Fruit fly (Drosophila melanogaster) whole organism, embryonic: ENCODE measurements around the gene Rab39.
A peak's percentile ranks its signal among the peaks of the same experiment; 100 is the strongest.

Experiments
- Awh ChIP-seq: fragments of 200-800 bp; sonication (Bioruptor generic); IDR thresholded peaks from 2 replicates; pipeline ENCODE4, ENCODE4 v1.3.6; 2022; ENCODE audit warnings: missing biosample characterization, missing genetic modification characterization
- CG10366 ChIP-seq: fragments of 200-800 bp; sonication (Bioruptor generic); IDR thresholded peaks from 2 replicates; pipeline ENCODE4 v1.3.6; 2022; ENCODE audit warnings: missing biosample characterization, missing genetic modification characterization
- CG12659 ChIP-seq: fragments of 200-800 bp; sonication (Bioruptor generic); optimal IDR thresholded peaks from 3 replicates; lab custom pipeline; 2017; ENCODE audit warnings: mild to moderate bottlenecking, missing biosample characterization, missing genetic modification reagents, missing genetic modification characterization
- CG13894 ChIP-seq: fragments of 200-800 bp; sonication (Bioruptor generic); optimal IDR thresholded peaks from 3 replicates; lab custom pipeline; 2018; ENCODE audit warnings: missing biosample characterization, mild to moderate bottlenecking, missing genetic modification characterization, moderate library complexity
- CG14050 ChIP-seq: fragments of 200-800 bp; sonication (Bioruptor generic); IDR thresholded peaks from 3 replicates; pipeline ENCODE4 v1.3.6; 2022; ENCODE audit warnings: missing biosample characterization, missing genetic modification characterization
- CG16813 ChIP-seq: fragments of 200-800 bp; sonication (Bioruptor generic); IDR thresholded peaks from 3 replicates; pipeline ENCODE4 v1.3.6; 2022; ENCODE audit warnings: missing biosample characterization, missing genetic modification characterization; ENCODE audit not compliant: partially characterized antibody
- CG16815 ChIP-seq: fragments of 200-800 bp; sonication (Bioruptor generic); optimal IDR thresholded peaks from 3 replicates; lab custom pipeline; 2017; ENCODE audit warnings: missing biosample characterization, mild to moderate bottlenecking, missing genetic modification characterization
- CG17361 ChIP-seq: fragments of 200-800 bp; sonication (Bioruptor generic); IDR thresholded peaks from 3 replicates; pipeline ENCODE4 v1.3.6; 2022; ENCODE audit warnings: missing biosample characterization, missing genetic modification characterization
- CG17912 ChIP-seq: fragments of 200-800 bp; sonication (Bioruptor generic); optimal IDR thresholded peaks from 2 replicates; lab custom pipeline; 2018; ENCODE audit warnings: missing biosample characterization, mild to moderate bottlenecking, missing genetic modification characterization
- CG2120 ChIP-seq: fragments of 200-800 bp; sonication (Bioruptor generic); optimal IDR thresholded peaks from 3 replicates; lab custom pipeline; 2016; ENCODE audit warnings: missing biosample characterization, missing genetic modification characterization
- CG2712 ChIP-seq: fragments of 200-800 bp; optimal IDR thresholded peaks from 3 replicates; lab custom pipeline; 2019; ENCODE audit warnings: missing biosample characterization, mild to moderate bottlenecking, missing genetic modification characterization, moderate library complexity
- CG3065 ChIP-seq: fragments of 200-800 bp; sonication (Bioruptor generic); optimal IDR thresholded peaks from 2 replicates; lab custom pipeline; 2016; ENCODE audit warnings: missing biosample characterization, missing genetic modification characterization
- CG31441 ChIP-seq: fragments of 200-800 bp; sonication (Bioruptor generic); IDR thresholded peaks from 2 replicates; pipeline ENCODE4 v1.3.6; 2022; ENCODE audit warnings: missing biosample characterization, missing genetic modification characterization
- CG34224 ChIP-seq: fragments of 200-800 bp; sonication (Bioruptor generic); IDR thresholded peaks from 3 replicates; pipeline ENCODE4 v1.3.6; 2022; ENCODE audit warnings: missing biosample characterization, missing genetic modification characterization; ENCODE audit not compliant: partially characterized antibody
- CG3838 ChIP-seq: fragments of 200-800 bp; sonication (Bioruptor generic); optimal IDR thresholded peaks from 3 replicates; lab custom pipeline; 2016; ENCODE audit warnings: missing biosample characterization, missing genetic modification characterization
- CG3847 ChIP-seq: fragments of 200-800 bp; sonication (Bioruptor generic); IDR thresholded peaks from 2 replicates; pipeline ENCODE4 v1.3.6; 2022; ENCODE audit warnings: missing biosample characterization, missing genetic modification characterization
- CG8290 ChIP-seq, 3 experiments: fragments of 200-800 bp; sonication (Bioruptor generic); optimal IDR thresholded peaks; 2 replicates each; lab custom pipeline; 2016 to 2019; ENCODE audit warnings: missing biosample characterization in 3 of 3, missing genetic modification characterization in 3 of 3, mild to moderate bottlenecking in 2 of 3, moderate library complexity in 1 of 3
- CG9215 ChIP-seq: fragments of 200-800 bp; sonication (Bioruptor generic); IDR thresholded peaks from 2 replicates; pipeline ENCODE4 v1.3.6; 2022; ENCODE audit warnings: missing biosample characterization, missing genetic modification characterization
- CG9609 ChIP-seq: fragments of 200-800 bp; sonication (Bioruptor generic); optimal IDR thresholded peaks from 3 replicates; lab custom pipeline; 2016; ENCODE audit warnings: missing biosample characterization, missing genetic modification characterization
- CkIIα-i1 ChIP-seq: fragments of 200-800 bp; sonication (Bioruptor generic); IDR thresholded peaks from 2 replicates; pipeline ENCODE4 v1.3.6; 2022; ENCODE audit warnings: missing biosample characterization, missing genetic modification characterization
- D19B ChIP-seq: fragments of 200-800 bp; sonication (Bioruptor generic); optimal IDR thresholded peaks from 2 replicates; lab custom pipeline; 2017; ENCODE audit warnings: missing biosample characterization, mild to moderate bottlenecking, missing genetic modification characterization
- Dip3 ChIP-seq: fragments of 200-800 bp; sonication (Bioruptor generic); optimal IDR thresholded peaks from 3 replicates; lab custom pipeline; 2016; ENCODE audit warnings: missing biosample characterization, missing genetic modification characterization
- Fer2 ChIP-seq: fragments of 200-800 bp; sonication (Bioruptor generic); optimal IDR thresholded peaks from 2 replicates; lab custom pipeline; 2018; ENCODE audit warnings: missing biosample characterization, mild to moderate bottlenecking, missing genetic modification characterization, moderate library complexity
- HmgZ ChIP-seq: fragments of 200-800 bp; sonication (Bioruptor generic); optimal IDR thresholded peaks from 2 replicates; lab custom pipeline; 2018; ENCODE audit warnings: missing biosample characterization, mild to moderate bottlenecking, missing genetic modification characterization
- Myb ChIP-seq: fragments of 200-800 bp; sonication (Bioruptor generic); optimal IDR thresholded peaks from 2 replicates; lab custom pipeline; 2016; ENCODE audit warnings: missing biosample characterization, missing genetic modification characterization
- Neu2 ChIP-seq: fragments of 200-800 bp; sonication (Bioruptor generic); optimal IDR thresholded peaks from 3 replicates; lab custom pipeline; 2016; ENCODE audit warnings: missing biosample characterization, missing genetic modification characterization, borderline replicate concordance
- Xrp1 ChIP-seq: fragments of 200-800 bp; sonication (Bioruptor generic); IDR thresholded peaks from 2 replicates; pipeline ENCODE4 v1.3.6; 2022; ENCODE audit warnings: missing biosample characterization, missing genetic modification characterization
- ase ChIP-seq: fragments of 200-800 bp; sonication (Bioruptor generic); IDR thresholded peaks from 3 replicates; pipeline ENCODE4 v1.3.6; 2022; ENCODE audit warnings: missing biosample characterization, missing genetic modification characterization
- ato ChIP-seq: fragments of 200-800 bp; sonication (Bioruptor generic); IDR thresholded peaks from 2 replicates; pipeline ENCODE4 v1.3.6; 2022; ENCODE audit warnings: missing biosample characterization, missing genetic modification characterization; ENCODE audit not compliant: partially characterized antibody
- cad ChIP-seq: fragments of >200 bp; optimal IDR thresholded peaks from 2 replicates; lab custom pipeline; 2017; ENCODE audit warnings: missing biosample characterization, missing genetic modification characterization
- dysf ChIP-seq: fragments of 200-800 bp; sonication (Bioruptor generic); IDR thresholded peaks from 3 replicates; pipeline ENCODE4 v1.3.6; 2022; ENCODE audit warnings: missing biosample characterization, missing genetic modification characterization
- en ChIP-seq: fragments of 200-800 bp; sonication (Bioruptor generic); optimal IDR thresholded peaks from 2 replicates; lab custom pipeline; 2016; ENCODE audit warnings: missing biosample characterization, missing genetic modification characterization
- ftz-f1 ChIP-seq: fragments of 200-800 bp; sonication (Bioruptor generic); optimal IDR thresholded peaks from 2 replicates; lab custom pipeline; 2016; ENCODE audit warnings: missing biosample characterization, missing genetic modification characterization
- grn ChIP-seq: fragments of 200-800 bp; sonication (Bioruptor generic); optimal IDR thresholded peaks from 3 replicates; lab custom pipeline; 2017; ENCODE audit warnings: missing biosample characterization, missing genetic modification characterization
- lmd ChIP-seq: fragments of 200-800 bp; sonication (Bioruptor generic); IDR thresholded peaks from 2 replicates; pipeline ENCODE4 v1.3.6; 2022; ENCODE audit warnings: missing biosample characterization, missing genetic modification characterization
- nmo ChIP-seq: fragments of 200-800 bp; sonication (Bioruptor generic); optimal IDR thresholded peaks from 2 replicates; lab custom pipeline; 2018; ENCODE audit warnings: missing biosample characterization, mild to moderate bottlenecking, missing genetic modification characterization, moderate library complexity
- prd ChIP-seq, 3 experiments: fragments of >200 bp in 2 of 3; fragments of 200-800 bp in 1 of 3; sonication (Bioruptor generic) in 1 of 3; optimal IDR thresholded peaks in 2 of 3; IDR thresholded peaks in 1 of 3; 2 replicates in 2 of 3; 3 replicates in 1 of 3; pipeline versions ENCODE4 v1.3.6 to Lab custom; 2017 to 2022; ENCODE audit warnings: missing biosample characterization in 1 of 3, missing genetic modification characterization in 1 of 3
- pzg ChIP-seq: fragments of 200-800 bp; sonication (Bioruptor generic); optimal IDR thresholded peaks from 3 replicates; lab custom pipeline; 2018; ENCODE audit warnings: missing biosample characterization, mild to moderate bottlenecking, missing genetic modification characterization, moderate library complexity
- ro ChIP-seq: fragments of 200-800 bp; sonication (Bioruptor generic); IDR thresholded peaks from 2 replicates; pipeline ENCODE4 v1.3.6; 2022; ENCODE audit warnings: missing biosample characterization, missing genetic modification characterization
- sc ChIP-seq, 3 experiments: fragments of >200 bp in 2 of 3; fragments of 200-800 bp in 1 of 3; sonication (Bioruptor generic) in 1 of 3; optimal IDR thresholded peaks; 2 replicates in 2 of 3; 3 replicates in 1 of 3; lab custom pipeline; 2017; ENCODE audit warnings: mild to moderate bottlenecking in 1 of 3, missing biosample characterization in 1 of 3, missing genetic modification characterization in 1 of 3, missing genetic modification reagents in 1 of 3
- schlank ChIP-seq: fragments of 200-800 bp; sonication (Bioruptor generic); optimal IDR thresholded peaks from 2 replicates; lab custom pipeline; 2018; ENCODE audit warnings: missing biosample characterization, mild to moderate bottlenecking, missing genetic modification characterization
- shn ChIP-seq: fragments of 200-800 bp; sonication (Bioruptor generic); optimal IDR thresholded peaks from 3 replicates; lab custom pipeline; 2016; ENCODE audit warnings: missing biosample characterization, missing genetic modification characterization
- tgo ChIP-seq: fragments of 200-800 bp; sonication (Bioruptor generic); IDR thresholded peaks from 3 replicates; pipeline ENCODE4 v1.3.6; 2022; ENCODE audit warnings: missing biosample characterization, missing genetic modification characterization
- tin ChIP-seq: fragments of 200-800 bp; sonication (Bioruptor generic); optimal IDR thresholded peaks from 3 replicates; lab custom pipeline; 2016; ENCODE audit warnings: missing biosample characterization, missing genetic modification characterization
- trem ChIP-seq: fragments of 200-800 bp; optimal IDR thresholded peaks from 3 replicates; lab custom pipeline; 2019; ENCODE audit warnings: missing biosample characterization, mild to moderate bottlenecking, missing genetic modification characterization, moderate library complexity
- zfh1 ChIP-seq: fragments of 200-800 bp; sonication (Bioruptor generic); IDR thresholded peaks from 3 replicates; pipeline ENCODE4 v1.3.6; 2022; ENCODE audit warnings: missing biosample characterization, missing genetic modification characterization

Rab39 gene

DNA sequence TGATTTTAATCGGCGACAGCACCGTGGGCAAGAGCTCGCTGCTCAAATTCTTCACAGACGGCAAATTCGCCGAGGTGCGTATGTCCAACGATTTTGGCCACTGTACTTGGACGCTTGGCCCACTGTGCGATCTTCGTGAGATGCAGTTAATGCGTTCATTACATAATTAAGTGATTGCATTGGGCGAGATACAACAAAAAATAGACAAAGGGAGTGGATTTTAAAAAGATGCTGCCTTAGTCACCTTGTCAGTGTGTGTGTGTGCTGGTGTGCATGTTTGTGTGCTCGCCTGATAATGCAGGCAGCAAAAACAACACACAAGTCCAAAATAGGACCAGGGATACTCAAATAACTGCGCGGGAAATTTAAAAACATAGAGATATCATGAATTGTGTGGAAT is 539 bp downstream of the Rab39 start (continued):
- 0 out of 3 replicates have a peak, but pooled peaks have one; percentile 9 for TF ChIP-seq zfh1 (GFP tag; lab: Robert Waterston, UW)

DNA sequence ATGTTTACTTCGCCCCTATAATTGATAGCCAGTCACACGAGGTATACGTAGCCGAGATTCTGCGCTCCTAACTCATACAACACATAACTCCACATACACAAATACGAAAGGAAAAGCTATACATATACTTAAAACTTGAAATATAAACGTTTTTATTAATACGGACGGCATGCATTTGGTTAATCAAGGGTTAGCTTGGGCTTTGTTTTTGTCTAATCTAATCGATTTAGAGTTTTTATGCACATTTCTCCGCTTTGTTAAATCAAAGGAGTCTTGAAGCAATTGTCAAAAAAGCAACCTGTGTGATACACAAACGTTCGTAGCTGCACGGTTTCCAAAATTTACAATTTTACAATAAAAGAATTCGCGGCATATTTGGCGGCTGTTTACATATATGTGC is 1.9 kb downstream of the Rab39 start, which contains the start of gene Tom40:
Tom40 (plus strand) TSS at position 301 of the 400 bp plus-strand sequence.
- TF ChIP-seq grn (GFP tag; lab: Kevin White, UChicago) = no peak
- TF ChIP-seq ro (GFP tag; lab: Robert Waterston, UW) = no peak
- TF ChIP-seq ase (GFP tag; lab: Robert Waterston, UW) = no peak
- no peak for TF ChIP-seq Xrp1 (GFP tag; lab: Robert Waterston, UW)
- TF ChIP-seq Neu2 = no peak
- TF ChIP-seq CG34224 (GFP tag; lab: Robert Waterston, UW) = no peak
- TF ChIP-seq CG9609 (GFP tag; lab: Kevin White, UChicago) = no peak
- no peak for TF ChIP-seq CG2120 (GFP tag; lab: Kevin White, UChicago)
- no peak for TF ChIP-seq CG9215 (GFP tag; lab: Robert Waterston, UW)
- no peak for TF ChIP-seq CG10366 (GFP tag; lab: Robert Waterston, UW)
- TF ChIP-seq CG3838 (GFP tag; lab: Kevin White, UChicago) = no peak
- no peak for TF ChIP-seq sc (optimal IDR thresholded peaks at IDR 0.05; lab: Kevin White, UChicago)
- TF ChIP-seq sc (GFP tag; optimal IDR thresholded peaks at IDR 0.05; lab: Kevin White, UChicago) = no peak
- no peak for TF ChIP-seq CG13894 (tag; lab: Kevin White, UChicago)
- no peak for TF ChIP-seq trem
- TF ChIP-seq Dip3 = no peak
- TF ChIP-seq cad (GFP tag; lab: Kevin White, UChicago) = no peak
- TF ChIP-seq CG3065 (GFP tag; lab: Kevin White, UChicago) = no peak
- no peak for TF ChIP-seq lmd (GFP tag; lab: Robert Waterston, UW)

DNA sequence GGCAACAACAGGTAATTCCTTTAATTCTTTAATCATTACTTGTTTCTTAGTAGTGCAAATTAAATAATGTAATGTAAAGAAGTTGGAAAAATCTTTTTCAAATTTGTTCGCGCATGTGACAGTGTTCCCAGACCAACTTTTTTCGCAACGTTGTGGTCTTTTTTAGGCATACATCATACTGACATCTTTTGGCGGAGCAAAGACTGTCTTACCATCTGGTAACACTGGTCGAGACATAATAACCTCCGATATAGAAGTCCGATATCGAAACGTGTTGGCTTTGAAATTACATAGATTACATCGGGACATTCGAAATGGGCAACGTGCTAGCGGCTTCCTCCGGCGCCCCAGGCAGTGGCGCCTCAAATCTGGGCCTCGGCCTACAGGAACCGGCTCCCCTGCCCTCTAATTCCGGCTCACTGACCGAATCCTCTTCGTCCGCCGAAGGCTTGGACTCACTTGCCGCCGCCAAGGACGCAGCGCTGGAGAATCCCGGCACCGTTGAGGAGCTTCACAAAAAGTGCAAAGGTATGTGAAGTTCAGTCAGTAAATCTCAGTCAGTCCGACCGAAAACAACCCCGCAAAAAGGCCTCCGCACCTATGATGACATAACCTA is 2.5 kb downstream of the Rab39 start:
- TF ChIP-seq nmo (GFP tag; lab: Kevin White, UChicago) = peak; percentile 11
- no peak for TF ChIP-seq tgo (GFP tag; lab: Robert Waterston, UW)
- TF ChIP-seq CG17912 (GFP tag; lab: Kevin White, UChicago) = no peak
- TF ChIP-seq CG34224 (GFP tag; lab: Robert Waterston, UW) = 0 out of 3 replicates have a peak, but pooled peaks have one; percentile 24
- no peak for TF ChIP-seq CG8290 (GFP tag; optimal IDR thresholded peaks at IDR 0.05; lab: Kevin White, UChicago)
- TF ChIP-seq CG8290 (tag; optimal IDR thresholded peaks at IDR 0.05; lab: Kevin White, UChicago) = peak in 1 of 2 experiments; percentile 58
- TF ChIP-seq HmgZ = peak; percentile 44
- no peak for TF ChIP-seq shn (GFP tag; lab: Kevin White, UChicago)
- TF ChIP-seq CG31441 = no peak
- TF ChIP-seq CG17361 (GFP tag; lab: Robert Waterston, UW) = no peak
- TF ChIP-seq Fer2 (tag; lab: Kevin White, UChicago) = no peak
- TF ChIP-seq ato (GFP tag; lab: Robert Waterston, UW) = no peak
- TF ChIP-seq Myb = peak; percentile 31
- TF ChIP-seq prd (optimal IDR thresholded peaks at IDR 0.05; lab: Kevin White, UChicago) = no peak
- no peak for TF ChIP-seq prd (GFP tag; IDR thresholded peaks at IDR 0.05; lab: Robert Waterston, UW)
- peak; percentile 6 for TF ChIP-seq CG2712 (tag; lab: Kevin White, UChicago)
- 0 out of 2 replicates have a peak, but pooled peaks have one; percentile 20 for TF ChIP-seq CG3847
- no peak for TF ChIP-seq en (GFP tag; lab: Kevin White, UChicago)
- no peak for TF ChIP-seq schlank (tag; lab: Kevin White, UChicago)
- no peak for TF ChIP-seq Awh
- TF ChIP-seq ftz-f1 (GFP tag; lab: Kevin White, UChicago) = peak; percentile 33
- TF ChIP-seq tin (GFP tag; lab: Kevin White, UChicago) = no peak
- no peak for TF ChIP-seq CkIIα-i1
- no peak for TF ChIP-seq D19B (GFP tag; lab: Kevin White, UChicago)
- TF ChIP-seq CG14050 = no peak
- peak; percentile 36; the same call in 1 of the 3 replicates for TF ChIP-seq CG16813 (GFP tag; lab: Robert Waterston, UW)
- TF ChIP-seq CG16815 = no peak
- peak; percentile 29 for TF ChIP-seq CG12659 (GFP tag; lab: Kevin White, UChicago)
- TF ChIP-seq dysf (GFP tag; lab: Robert Waterston, UW) = no peak
- TF ChIP-seq pzg (GFP tag; lab: Kevin White, UChicago) = peak; percentile 91
